Worm (Caenorhabditis elegans): ENCODE data around the gene mrps-18C.

mrps-18C gene

ce11 chrIII:4899035-4899578, 36.3 kb upstream of the mrps-18C start, which contains the start of gene nhl-2:
nhl-2 (minus strand) TSS chrIII:4899085.
- TF ChIP-seq ceh-39 (tag; optimal IDR thresholded peaks at IDR 0.05) (no peak), flh-1 (GFP tag; optimal IDR thresholded peaks at IDR 0.05) (no peak), elt-3 (tag; optimal IDR thresholded peaks at IDR 0.05) (no peak), ztf-11 (tag; optimal IDR thresholded peaks at IDR 0.05) (no peak), snpc-4 (tag; optimal IDR thresholded peaks at IDR 0.05) (no peak), M03D4.4 (tag; optimal IDR thresholded peaks at IDR 0.05) (no peak), ces-1 (GFP tag; optimal IDR thresholded peaks at IDR 0.05) (no peak), nhr-12 (tag; optimal IDR thresholded peaks at IDR 0.05) (no peak), ham-2 (GFP tag; optimal IDR thresholded peaks at IDR 0.05) (no peak), nhr-76 (tag; optimal IDR thresholded peaks at IDR 0.05) (no peak), unc-39 (tag; optimal IDR thresholded peaks at IDR 0.05) (no peak), hlh-1 (tag; optimal IDR thresholded peaks at IDR 0.05) (no peak), ceh-43 (GFP tag; optimal IDR thresholded peaks at IDR 0.05) (no peak)

ce11 chrIII:4899728-4900127, 35.6 kb upstream of the mrps-18C start:
- TF ChIP-seq flh-1 (GFP tag; optimal IDR thresholded peaks at IDR 0.05) (no peak), ceh-39 (tag; optimal IDR thresholded peaks at IDR 0.05) (peak; percentile 85), unc-62 (GFP tag; optimal IDR thresholded peaks at IDR 0.05) (peak; percentile 95), lin-32 (GFP tag; optimal IDR thresholded peaks at IDR 0.05) (peak; percentile 30), snpc-4 (tag; optimal IDR thresholded peaks at IDR 0.05) (no peak), sptf-1 (tag; optimal IDR thresholded peaks at IDR 0.05) (peak; percentile 88), elt-1 (tag; optimal IDR thresholded peaks at IDR 0.05; ENCODE audit: borderline replicate concordance, insufficient read depth) (no peak), mep-1 (tag; optimal IDR thresholded peaks at IDR 0.05) (peak; percentile 96), ceh-43 (GFP tag; optimal IDR thresholded peaks at IDR 0.05) (peak; percentile 52), tbx-8 (GFP tag; optimal IDR thresholded peaks at IDR 0.05) (peak; percentile 41), mls-2 (tag; optimal IDR thresholded peaks at IDR 0.05) (peak; percentile 83), nhr-12 (tag; optimal IDR thresholded peaks at IDR 0.05) (peak; percentile 72), M03D4.4 (tag; optimal IDR thresholded peaks at IDR 0.05) (peak; percentile 86), nhr-76 (tag; optimal IDR thresholded peaks at IDR 0.05) (peak; percentile 29), unc-39 (tag; optimal IDR thresholded peaks at IDR 0.05) (peak; percentile 47), hlh-1 (tag; optimal IDR thresholded peaks at IDR 0.05) (peak; percentile 84), blmp-1 (tag; optimal IDR thresholded peaks at IDR 0.05) (peak; percentile 89), unc-120 (tag; optimal IDR thresholded peaks at IDR 0.05; ENCODE audit: poor library complexity, severe bottlenecking) (peak; percentile 89), bed-3 (GFP tag; optimal IDR thresholded peaks at IDR 0.05) (no peak), ces-1 (GFP tag; optimal IDR thresholded peaks at IDR 0.05) (peak; percentile 84), lsy-2 (tag; optimal IDR thresholded peaks at IDR 0.05) (peak; percentile 88), mab-5 (tag; optimal IDR thresholded peaks at IDR 0.05) (peak; percentile 61), pha-4 (tag; optimal IDR thresholded peaks at IDR 0.05) (peak; percentile 98), drap-1 (GFP tag; optimal IDR thresholded peaks at IDR 0.05) (peak; percentile 84), sem-2 (GFP tag; optimal IDR thresholded peaks at IDR 0.05) (no peak), nhr-28 (tag; optimal IDR thresholded peaks at IDR 0.05) (no peak), ham-2 (GFP tag; optimal IDR thresholded peaks at IDR 0.05) (peak; percentile 92), lin-13 (tag; optimal IDR thresholded peaks at IDR 0.05) (peak; percentile 91), ztf-11 (tag; optimal IDR thresholded peaks at IDR 0.05) (peak; percentile 91), nhr-2 (tag; optimal IDR thresholded peaks at IDR 0.05) (peak; percentile 50), ceh-83 (GFP tag; optimal IDR thresholded peaks at IDR 0.05) (no peak), zip-8 (tag; optimal IDR thresholded peaks at IDR 0.05) (peak; percentile 42), elt-3 (tag; optimal IDR thresholded peaks at IDR 0.05) (peak; percentile 69), cnd-1 (tag; optimal IDR thresholded peaks at IDR 0.05) (peak; percentile 86), nhr-237 (tag; optimal IDR thresholded peaks at IDR 0.05) (peak; percentile 97)

- no peak for TF ChIP-seq nhr-2 (tag; optimal IDR thresholded peaks at IDR 0.05)
- TF ChIP-seq zip-8 (tag; optimal IDR thresholded peaks at IDR 0.05) = no peak
- TF ChIP-seq ces-1 (GFP tag; optimal IDR thresholded peaks at IDR 0.05) = no peak
- no peak for TF ChIP-seq cnd-1 (tag; optimal IDR thresholded peaks at IDR 0.05)
- no peak for TF ChIP-seq sptf-1 (tag; optimal IDR thresholded peaks at IDR 0.05)
- no peak for TF ChIP-seq unc-39 (tag; optimal IDR thresholded peaks at IDR 0.05)
- TF ChIP-seq ceh-43 (GFP tag; optimal IDR thresholded peaks at IDR 0.05) = no peak
- TF ChIP-seq nhr-28 (tag; optimal IDR thresholded peaks at IDR 0.05) = no peak
- no peak for TF ChIP-seq snpc-4 (tag; optimal IDR thresholded peaks at IDR 0.05)
- no peak for TF ChIP-seq lin-13 (tag; optimal IDR thresholded peaks at IDR 0.05)
- TF ChIP-seq lin-32 (GFP tag; optimal IDR thresholded peaks at IDR 0.05) = no peak
- no peak for TF ChIP-seq flh-1 (GFP tag; optimal IDR thresholded peaks at IDR 0.05)
- TF ChIP-seq hlh-1 (tag; optimal IDR thresholded peaks at IDR 0.05) = no peak
- no peak for TF ChIP-seq elt-1 (tag; optimal IDR thresholded peaks at IDR 0.05; ENCODE audit: borderline replicate concordance, insufficient read depth)
- no peak for TF ChIP-seq ceh-39 (tag; optimal IDR thresholded peaks at IDR 0.05)
- TF ChIP-seq lsy-2 (tag; optimal IDR thresholded peaks at IDR 0.05) = no peak
These were observed 35.1 kb upstream of the mrps-18C start, which contains the start of gene tag-340 for ce11 chrIII:4900260-4900659. tag-340 (plus strand) TSS chrIII:4900508.
